Fruit fly (Drosophila melanogaster) ovary, adult (tissue): ENCODE results near the gene ear.
A peak's percentile ranks its signal among the peaks of the same experiment; 100 is the strongest.

ENCODE experiments used
- CG17801 ChIP-seq: fragments of 200-800 bp; optimal IDR thresholded peaks from 2 replicates; lab custom pipeline; 2019; ENCODE audit warnings: missing biosample characterization, mild to moderate bottlenecking, missing genetic modification characterization, moderate library complexity; ENCODE audit not compliant: partially characterized antibody

Gene ear

dm6 chr3R:15320747-15321085 is at the start of gene ear:
TSS of gene ear (plus strand) at chr3R:15320756.
- no peak for TF ChIP-seq CG17801 (GFP tag; lab: Kevin White, UChicago)

dm6 chr3R:15275158-15275623 is 45.4 kb upstream of the ear start, which contains the start of the genes Cp190 and CG4338:
TSS of gene Cp190 (minus strand) at chr3R:15275241.
TSS of gene CG4338 (plus strand) at chr3R:15275522.
- peak; percentile 99 for TF ChIP-seq CG17801 (GFP tag; lab: Kevin White, UChicago)

- no peak for TF ChIP-seq CG17801 (GFP tag; lab: Kevin White, UChicago)
These were observed 42.4 kb upstream of the ear start, which contains the start of the genes MRG15 and Tm1 for dm6 chr3R:15277926-15278869. TSS of gene MRG15 (minus strand) at chr3R:15278109. TSS of gene Tm1 (plus strand) at chr3R:15278220.

dm6 chr3R:15280619-15281334 is 39.8 kb upstream of the ear start:
- TF ChIP-seq CG17801 (GFP tag; lab: Kevin White, UChicago): peak; percentile 25

- TF ChIP-seq CG17801 (GFP tag; lab: Kevin White, UChicago): no peak
These were observed 39.1 kb upstream of the ear start for dm6 chr3R:15281335-15281963.

- no peak for TF ChIP-seq CG17801 (GFP tag; lab: Kevin White, UChicago)
These were observed 38.2 kb upstream of the ear start for dm6 chr3R:15282326-15282725.

dm6 chr3R:15282982-15283809 is 37.4 kb upstream of the ear start:
- no peak for TF ChIP-seq CG17801 (GFP tag; lab: Kevin White, UChicago)

- TF ChIP-seq CG17801 (GFP tag; lab: Kevin White, UChicago): no peak
These were observed 34.4 kb upstream of the ear start for dm6 chr3R:15286024-15286692.

- no peak for TF ChIP-seq CG17801 (GFP tag; lab: Kevin White, UChicago)
These were observed 33.9 kb upstream of the ear start for dm6 chr3R:15286693-15287041.

dm6 chr3R:15287763-15288162 is 32.8 kb upstream of the ear start:
- peak; percentile 16 for TF ChIP-seq CG17801 (GFP tag; lab: Kevin White, UChicago)

- TF ChIP-seq CG17801 (GFP tag; lab: Kevin White, UChicago): no peak
These were observed 31.8 kb upstream of the ear start for dm6 chr3R:15288802-15289201.

dm6 chr3R:15289828-15290641 is 30.5 kb upstream of the ear start:
- TF ChIP-seq CG17801 (GFP tag; lab: Kevin White, UChicago): no peak

dm6 chr3R:15290642-15291118 is 29.9 kb upstream of the ear start, which contains the start of gene CG45218:
TSS of gene CG45218 (minus strand) at chr3R:15290799.
- peak; percentile 68 for TF ChIP-seq CG17801 (GFP tag; lab: Kevin White, UChicago)
